Worm (Caenorhabditis elegans): ENCODE results near the gene pgp-10.
A peak's percentile ranks its signal among the peaks of the same experiment; 100 is the strongest.

DNA sequence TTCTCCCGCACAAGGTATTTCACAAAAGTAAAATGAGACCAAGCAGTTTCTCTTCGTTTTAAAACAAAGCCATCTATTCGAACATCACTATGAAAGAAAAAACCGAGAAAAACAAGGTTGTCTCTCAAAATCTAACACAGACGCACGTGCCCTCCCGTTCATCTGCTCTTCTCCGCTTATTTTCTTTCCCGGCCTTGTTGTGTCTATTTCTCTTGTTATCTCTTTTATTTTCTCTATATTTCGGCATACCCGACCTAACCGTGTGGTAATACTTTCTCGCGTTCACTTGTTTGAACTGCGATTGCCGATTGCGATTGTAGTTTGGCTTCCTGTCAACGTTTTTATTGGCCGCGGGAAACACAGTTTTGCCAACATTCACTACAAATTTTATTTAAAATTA is 29.4 kb upstream of the pgp-10 start:
- TF ChIP-seq ztf-11 (tag; optimal IDR thresholded peaks at IDR 0.05) (no peak), pha-4 (tag; optimal IDR thresholded peaks at IDR 0.05) (no peak), nhr-237 (tag; optimal IDR thresholded peaks at IDR 0.05) (no peak), lin-13 (tag; optimal IDR thresholded peaks at IDR 0.05) (no peak), elt-3 (tag; optimal IDR thresholded peaks at IDR 0.05) (no peak), sptf-1 (tag; optimal IDR thresholded peaks at IDR 0.05) (no peak), unc-62 (GFP tag; optimal IDR thresholded peaks at IDR 0.05) (no peak), unc-39 (tag; optimal IDR thresholded peaks at IDR 0.05) (no peak), mep-1 (tag; optimal IDR thresholded peaks at IDR 0.05) (no peak), tbx-8 (GFP tag; optimal IDR thresholded peaks at IDR 0.05) (no peak), hlh-1 (tag; optimal IDR thresholded peaks at IDR 0.05) (no peak), nhr-12 (tag; optimal IDR thresholded peaks at IDR 0.05) (no peak), elt-1 (tag; optimal IDR thresholded peaks at IDR 0.05; ENCODE audit: borderline replicate concordance, insufficient read depth) (peak; percentile 1)
